Worm (Caenorhabditis elegans): ENCODE data around the gene vhl-1.

vhl-1 gene

DNA sequence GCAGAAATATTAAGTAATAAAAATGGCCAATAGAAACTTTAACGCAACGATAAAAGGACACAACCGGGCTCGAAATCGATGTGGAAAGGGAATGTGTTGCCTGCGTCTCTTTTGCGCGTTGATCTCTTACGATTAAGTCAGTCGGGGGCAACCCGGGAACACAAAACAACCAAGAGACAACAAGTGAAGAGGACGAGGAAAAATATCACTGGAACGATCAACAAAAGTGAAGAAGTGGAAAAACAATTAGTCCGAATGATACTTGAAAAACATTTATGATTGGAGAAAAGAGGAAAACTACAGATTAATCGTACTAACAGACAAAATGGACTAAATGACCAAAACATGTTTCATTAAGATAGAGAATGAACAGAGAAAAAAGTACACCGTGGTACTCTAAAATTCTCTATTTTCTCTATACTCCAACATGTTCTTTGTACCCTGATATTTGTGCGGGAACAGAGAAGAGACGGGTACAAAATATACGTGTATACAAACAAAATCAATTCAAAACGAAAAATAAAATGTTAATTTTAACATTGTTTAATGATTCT lies 3.2 kb downstream of the vhl-1 start, which contains the start of gene F08G12.5:
Gene F08G12.5 (minus strand): TSS at position 1 of the 554 bp plus-strand sequence.
- no peak for TF ChIP-seq nhr-23 (tag; optimal IDR thresholded peaks at IDR 0.05)
- TF ChIP-seq egl-5 (tag; optimal IDR thresholded peaks at IDR 0.05), result peak; percentile 0
- TF ChIP-seq unc-39 (tag; optimal IDR thresholded peaks at IDR 0.05), result no peak
- TF ChIP-seq ceh-28 (tag; optimal IDR thresholded peaks at IDR 0.05), result no peak
- TF ChIP-seq pha-4 (tag; optimal IDR thresholded peaks at IDR 0.05), result peak; percentile 57
- TF ChIP-seq pqm-1 (tag; optimal IDR thresholded peaks at IDR 0.05), result peak; percentile 10
- no peak for TF ChIP-seq ceh-82 (tag; optimal IDR thresholded peaks at IDR 0.05)
- TF ChIP-seq elt-1 (tag; optimal IDR thresholded peaks at IDR 0.05), result no peak

ce11 chrX:11315392-11315791 lies 8.2 kb downstream of the vhl-1 start, which contains the start of gene F08G12.11:
Gene F08G12.11 (minus strand): TSS chrX:11315572.
- TF ChIP-seq unc-39 (tag; optimal IDR thresholded peaks at IDR 0.05) (no peak), egl-5 (tag; optimal IDR thresholded peaks at IDR 0.05) (no peak), unc-62 (GFP tag; optimal IDR thresholded peaks at IDR 0.05) (no peak), nhr-43 (tag; optimal IDR thresholded peaks at IDR 0.05; ENCODE audit: poor library complexity, severe bottlenecking) (no peak), hmg-11 (tag; optimal IDR thresholded peaks at IDR 0.05) (no peak), lsy-12 (tag; optimal IDR thresholded peaks at IDR 0.05) (no peak), ztf-11 (tag; optimal IDR thresholded peaks at IDR 0.05) (no peak), nhr-12 (tag; optimal IDR thresholded peaks at IDR 0.05) (no peak), lin-39 (tag; optimal IDR thresholded peaks at IDR 0.05) (no peak), jun-1 (tag; optimal IDR thresholded peaks at IDR 0.05) (no peak), fkh-2 (tag; optimal IDR thresholded peaks at IDR 0.05) (no peak), fkh-10 (GFP tag; optimal IDR thresholded peaks at IDR 0.05) (no peak), nhr-23 (tag; optimal IDR thresholded peaks at IDR 0.05) (no peak), nhr-11 (tag; optimal IDR thresholded peaks at IDR 0.05) (no peak), nhr-76 (tag; optimal IDR thresholded peaks at IDR 0.05) (no peak), sea-2 (GFP tag; optimal IDR thresholded peaks at IDR 0.05) (no peak), R02D3.7 (tag; optimal IDR thresholded peaks at IDR 0.05) (no peak), elt-1 (tag; optimal IDR thresholded peaks at IDR 0.05) (no peak)

DNA sequence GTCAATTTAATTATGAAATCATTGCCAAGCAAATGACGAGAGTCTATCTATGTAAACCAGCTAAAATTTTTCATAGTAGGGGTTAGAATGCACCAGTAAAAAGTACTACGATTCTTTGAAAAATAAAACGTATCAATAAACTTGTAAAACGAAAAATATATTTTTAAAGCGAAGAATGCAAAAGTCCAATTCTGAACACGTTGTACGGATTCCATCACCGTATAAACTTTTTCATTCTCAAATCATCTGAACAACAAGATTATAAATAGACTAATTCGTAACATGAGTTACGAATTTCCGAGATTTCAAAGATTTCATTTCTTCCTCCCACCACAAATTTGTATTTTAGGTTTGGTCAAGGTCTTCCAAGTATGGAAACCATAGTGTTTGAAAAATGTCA lies 9.6 kb downstream of the vhl-1 start, which contains the start of gene nlp-57:
Gene nlp-57 (plus strand): TSS at position 301 of the 400 bp plus-strand sequence.
- TF ChIP-seq mdl-1 (tag; optimal IDR thresholded peaks at IDR 0.05) (no peak), elt-2 (tag; optimal IDR thresholded peaks at IDR 0.05) (no peak), nhr-12 (tag; optimal IDR thresholded peaks at IDR 0.05) (no peak), ZK546.5 (tag; optimal IDR thresholded peaks at IDR 0.05) (no peak), ceh-28 (tag; optimal IDR thresholded peaks at IDR 0.05) (no peak), snpc-4 (tag; optimal IDR thresholded peaks at IDR 0.05) (no peak), lin-39 (tag; optimal IDR thresholded peaks at IDR 0.05) (no peak), nhr-67 (tag; optimal IDR thresholded peaks at IDR 0.05) (no peak), jun-1 (tag; optimal IDR thresholded peaks at IDR 0.05) (no peak), skn-1 (tag; optimal IDR thresholded peaks at IDR 0.05) (no peak), nhr-43 (tag; optimal IDR thresholded peaks at IDR 0.05; ENCODE audit: poor library complexity, severe bottlenecking) (no peak), pqm-1 (tag; optimal IDR thresholded peaks at IDR 0.05) (no peak), ceh-82 (tag; optimal IDR thresholded peaks at IDR 0.05) (no peak), elt-1 (tag; optimal IDR thresholded peaks at IDR 0.05) (no peak), unc-39 (tag; optimal IDR thresholded peaks at IDR 0.05) (no peak), egl-5 (tag; optimal IDR thresholded peaks at IDR 0.05) (no peak), R02D3.7 (tag; optimal IDR thresholded peaks at IDR 0.05) (no peak), fkh-10 (GFP tag; optimal IDR thresholded peaks at IDR 0.05) (no peak), sea-2 (GFP tag; optimal IDR thresholded peaks at IDR 0.05) (no peak)

DNA sequence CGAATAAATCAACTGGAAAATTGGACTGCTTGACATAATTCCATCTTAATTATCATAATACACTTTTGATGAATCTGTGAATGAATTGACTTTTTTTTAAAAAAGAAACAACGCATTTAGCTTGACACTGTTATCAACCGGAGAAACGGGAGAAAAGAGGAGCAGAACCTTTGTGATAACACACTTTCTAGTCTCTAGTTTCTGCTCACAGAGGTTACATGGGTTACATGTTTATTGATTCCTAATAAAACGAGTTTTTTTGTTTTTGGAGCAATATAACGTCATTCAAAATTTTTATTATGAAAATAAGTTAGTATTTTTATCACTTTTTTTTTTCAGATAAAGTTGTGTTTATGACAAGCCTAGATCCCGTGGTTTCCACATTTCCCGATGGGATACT lies 10.8 kb downstream of the vhl-1 start, which contains the start of gene hizr-1:
Gene hizr-1 (plus strand): TSS at position 340 of the 400 bp plus-strand sequence.
- TF ChIP-seq nhr-76 (tag; optimal IDR thresholded peaks at IDR 0.05) (no peak), pqm-1 (tag; optimal IDR thresholded peaks at IDR 0.05) (peak; percentile 44), elt-2 (tag; optimal IDR thresholded peaks at IDR 0.05) (peak; percentile 69)

DNA sequence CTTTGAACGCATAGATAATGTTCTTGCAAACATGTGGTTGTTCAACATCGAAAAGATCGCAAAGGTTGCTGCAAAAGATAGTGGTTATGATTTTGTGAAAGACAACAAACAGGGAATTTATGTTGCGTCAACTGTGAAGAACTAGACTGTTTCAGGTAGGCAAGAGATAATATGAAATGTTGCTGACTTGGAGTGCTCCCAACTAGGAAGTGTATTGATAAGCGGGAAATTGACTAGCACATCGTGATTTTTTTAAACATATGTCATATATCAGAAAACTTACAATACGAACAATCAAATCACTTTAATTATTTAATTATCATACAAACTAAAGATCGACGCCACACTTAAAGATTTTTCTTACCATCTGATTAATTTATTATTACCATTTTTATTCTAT lies 16.1 kb downstream of the vhl-1 start:
- TF ChIP-seq elt-3 (tag; optimal IDR thresholded peaks at IDR 0.05) (no peak), lin-39 (tag; optimal IDR thresholded peaks at IDR 0.05) (no peak), ztf-4 (tag; optimal IDR thresholded peaks at IDR 0.05) (no peak), elt-2 (tag; optimal IDR thresholded peaks at IDR 0.05) (peak; percentile 66), egl-5 (tag; optimal IDR thresholded peaks at IDR 0.05) (no peak), pqm-1 (tag; optimal IDR thresholded peaks at IDR 0.05) (peak; percentile 19)

Measured in whole organism, L3 larva.